Fruit fly (Drosophila melanogaster) whole organism, embryonic: ENCODE data around the gene heix.

Experiments used
- Ada2b ChIP-seq: fragments of 200-800 bp; sonication (Bioruptor generic); IDR thresholded peaks from 2 replicates; pipeline ENCODE4 v1.3.6; 2022; ENCODE audit warnings: missing biosample characterization, missing genetic modification characterization
- Aef1 ChIP-seq: fragments of 200-800 bp; sonication (Bioruptor generic); IDR thresholded peaks from 3 replicates; pipeline ENCODE4 v1.3.6; 2022; ENCODE audit warnings: missing biosample characterization, missing genetic modification characterization
- Atf3 ChIP-seq: fragments of 200-800 bp; sonication (Bioruptor generic); optimal IDR thresholded peaks from 3 replicates; lab custom pipeline; 2016; ENCODE audit warnings: missing biosample characterization, missing genetic modification characterization
- BtbVII ChIP-seq: fragments of 200-800 bp; sonication (Bioruptor generic); optimal IDR thresholded peaks from 3 replicates; lab custom pipeline; 2017; ENCODE audit warnings: missing biosample characterization, mild to moderate bottlenecking, missing genetic modification characterization
- CG10147 ChIP-seq: fragments of 200-800 bp; sonication (Bioruptor generic); optimal IDR thresholded peaks from 2 replicates; lab custom pipeline; 2019; ENCODE audit warnings: missing biosample characterization, mild to moderate bottlenecking, missing genetic modification characterization, moderate library complexity
- CG11456 ChIP-seq: fragments of 200-800 bp; sonication (Bioruptor generic); IDR thresholded peaks from 3 replicates; pipeline ENCODE4 v1.3.6; 2022; ENCODE audit warnings: missing biosample characterization, missing genetic modification characterization
- CG13624 ChIP-seq: fragments of 200-800 bp; sonication (Bioruptor generic); optimal IDR thresholded peaks from 2 replicates; lab custom pipeline; 2016; ENCODE audit warnings: missing biosample characterization, missing genetic modification characterization
- CG1603 ChIP-seq: fragments of 200-800 bp; sonication (Bioruptor generic); optimal IDR thresholded peaks from 2 replicates; lab custom pipeline; 2019; ENCODE audit warnings: missing biosample characterization, mild to moderate bottlenecking, missing genetic modification characterization, moderate library complexity
- CG18599 ChIP-seq: fragments of 200-800 bp; sonication (Bioruptor generic); optimal IDR thresholded peaks from 3 replicates; lab custom pipeline; 2017; ENCODE audit warnings: missing biosample characterization, missing genetic modification characterization, mild to moderate bottlenecking, moderate library complexity, missing genetic modification reagents
- CG18764 ChIP-seq: fragments of 200-800 bp; sonication (Bioruptor generic); optimal IDR thresholded peaks from 3 replicates; lab custom pipeline; 2016; ENCODE audit warnings: missing biosample characterization, missing genetic modification characterization
- CG34422 ChIP-seq: fragments of 200-800 bp; sonication (Bioruptor generic); IDR thresholded peaks from 3 replicates; pipeline ENCODE4 v1.3.6; 2022; ENCODE audit warnings: missing biosample characterization, missing genetic modification characterization
- CG4282 ChIP-seq: fragments of 200-800 bp; sonication (Bioruptor generic); optimal IDR thresholded peaks from 2 replicates; lab custom pipeline; 2016; ENCODE audit warnings: missing biosample characterization, missing genetic modification characterization
- CG4404 ChIP-seq: fragments of 200-800 bp; sonication (Bioruptor generic); IDR thresholded peaks from 2 replicates; pipeline ENCODE4 v1.3.6; 2022; ENCODE audit warnings: missing biosample characterization, missing genetic modification characterization
- CG5953 ChIP-seq: fragments of 200-800 bp; sonication (Bioruptor generic); IDR thresholded peaks from 2 replicates; pipeline ENCODE4 v1.3.6; 2022; ENCODE audit warnings: missing biosample characterization, missing genetic modification characterization
- CG9876 ChIP-seq: fragments of 200-800 bp; sonication (Bioruptor generic); optimal IDR thresholded peaks from 2 replicates; lab custom pipeline; 2016; ENCODE audit warnings: missing biosample characterization, missing genetic modification characterization
- CrebB ChIP-seq: fragments of 200-800 bp; sonication (Bioruptor generic); optimal IDR thresholded peaks from 3 replicates; lab custom pipeline; 2018; ENCODE audit warnings: missing biosample characterization, mild to moderate bottlenecking, missing genetic modification characterization
- Hmr ChIP-seq: fragments of 200-800 bp; sonication (Bioruptor generic); optimal IDR thresholded peaks from 3 replicates; lab custom pipeline; 2017; ENCODE audit warnings: mild to moderate bottlenecking, missing biosample characterization, missing genetic modification reagents, missing genetic modification characterization
- Max ChIP-seq: fragments of 200-800 bp; sonication (Bioruptor generic); optimal IDR thresholded peaks from 2 replicates; lab custom pipeline; 2016; ENCODE audit warnings: missing biosample characterization, mild to moderate bottlenecking, missing genetic modification characterization
- Med ChIP-seq: fragments of 200-800 bp; sonication (Bioruptor generic); peaks from one replicate; lab custom pipeline; 2016; ENCODE audit warnings: missing biosample characterization, missing genetic modification characterization, mild to moderate bottlenecking, inconsistent platforms, moderate library complexity
- Mrtf ChIP-seq: fragments of 200-800 bp; sonication (Bioruptor generic); IDR thresholded peaks from 3 replicates; pipeline ENCODE4 v1.3.6; 2022; ENCODE audit warnings: missing biosample characterization, missing genetic modification characterization
- NC2α ChIP-seq: fragments of 200-800 bp; sonication (Bioruptor generic); optimal IDR thresholded peaks from 2 replicates; lab custom pipeline; 2016; ENCODE audit warnings: missing biosample characterization, missing genetic modification characterization
- Nf-YA ChIP-seq: fragments of 200-800 bp; sonication (Bioruptor generic); IDR thresholded peaks from 2 replicates; pipeline ENCODE4 v1.3.6; 2022; ENCODE audit warnings: missing biosample characterization, missing genetic modification characterization
- Optix ChIP-seq: fragments of 200-800 bp; sonication (Bioruptor generic); IDR thresholded peaks from 3 replicates; pipeline ENCODE4 v1.3.6; 2022; ENCODE audit warnings: missing biosample characterization, missing genetic modification characterization
- Ptx1 ChIP-seq: fragments of 200-800 bp; sonication (Bioruptor generic); IDR thresholded peaks from 2 replicates; pipeline ENCODE4 v1.3.6; 2022; ENCODE audit warnings: missing biosample characterization, missing genetic modification characterization
- Ravus ChIP-seq: fragments of 200-800 bp; sonication (Bioruptor generic); IDR thresholded peaks from 2 replicates; pipeline ENCODE4 v1.3.6; 2022; ENCODE audit warnings: missing biosample characterization, missing genetic modification characterization
- Sin3A ChIP-seq: fragments of >200 bp; optimal IDR thresholded peaks from 2 replicates; lab custom pipeline; 2018
- abd-A ChIP-seq: fragments of 200-800 bp; sonication (Bioruptor generic); optimal IDR thresholded peaks from 3 replicates; lab custom pipeline; 2019; ENCODE audit warnings: missing biosample characterization, mild to moderate bottlenecking, missing genetic modification characterization, moderate library complexity
- amos ChIP-seq: fragments of 200-800 bp; sonication (Bioruptor generic); IDR thresholded peaks from 2 replicates; pipeline ENCODE4 v1.3.6; 2022; ENCODE audit warnings: missing biosample characterization, missing genetic modification characterization; ENCODE audit not compliant: partially characterized antibody
- aop ChIP-seq: fragments of 200-800 bp; sonication (Bioruptor generic); IDR thresholded peaks from 2 replicates; pipeline ENCODE4 v1.3.6; 2022; ENCODE audit warnings: missing biosample characterization, missing genetic modification characterization
- az2 ChIP-seq: fragments of 200-800 bp; sonication (Bioruptor generic); optimal IDR thresholded peaks from 3 replicates; lab custom pipeline; 2016; ENCODE audit warnings: missing biosample characterization, missing genetic modification characterization
- cato ChIP-seq: fragments of 200-800 bp; sonication (Bioruptor generic); optimal IDR thresholded peaks from 2 replicates; lab custom pipeline; 2016; ENCODE audit warnings: missing biosample characterization, missing genetic modification characterization, borderline replicate concordance
- eve ChIP-seq, 2 experiments: fragments of >200 bp; optimal IDR thresholded peaks; 2 replicates each; lab custom pipeline; 2017; ENCODE audit warnings: missing biosample characterization in 2 of 2, missing genetic modification characterization in 2 of 2
- fd96Cb ChIP-seq: fragments of 200-800 bp; sonication (Bioruptor generic); optimal IDR thresholded peaks from 2 replicates; lab custom pipeline; 2018; ENCODE audit warnings: missing biosample characterization, mild to moderate bottlenecking, missing genetic modification characterization, moderate library complexity
- gem ChIP-seq: fragments of 200-800 bp; sonication (Bioruptor generic); optimal IDR thresholded peaks from 2 replicates; lab custom pipeline; 2019; ENCODE audit warnings: missing biosample characterization, mild to moderate bottlenecking, missing genetic modification characterization, moderate library complexity
- gsb ChIP-seq: fragments of 200-800 bp; sonication (Bioruptor generic); IDR thresholded peaks from 2 replicates; pipeline ENCODE4 v1.3.6; 2022; ENCODE audit warnings: missing biosample characterization, missing genetic modification characterization
- h ChIP-seq: fragments of >200 bp; optimal IDR thresholded peaks from 2 replicates; lab custom pipeline; 2017
- klu ChIP-seq: fragments of 200-800 bp; sonication (Bioruptor generic); IDR thresholded peaks from 2 replicates; pipeline ENCODE4 v1.3.6; 2022; ENCODE audit warnings: missing biosample characterization, missing genetic modification characterization
- kni ChIP-seq: fragments of 200-800 bp; sonication (Bioruptor generic); optimal IDR thresholded peaks from 3 replicates; lab custom pipeline; 2017; ENCODE audit warnings: mild to moderate bottlenecking, missing biosample characterization, missing genetic modification reagents, missing genetic modification characterization
- lmd ChIP-seq: fragments of 200-800 bp; sonication (Bioruptor generic); IDR thresholded peaks from 2 replicates; pipeline ENCODE4 v1.3.6; 2022; ENCODE audit warnings: missing biosample characterization, missing genetic modification characterization
- lov ChIP-seq, 2 experiments: fragments of 200-800 bp in 1 of 2; fragments of >200 bp in 1 of 2; sonication (Bioruptor generic) in 1 of 2; IDR thresholded peaks in 1 of 2; optimal IDR thresholded peaks in 1 of 2; 2 replicates in 1 of 2; 3 replicates in 1 of 2; pipeline versions ENCODE4 v1.3.6 to Lab custom; 2017 to 2022; ENCODE audit warnings: missing biosample characterization in 1 of 2, missing genetic modification characterization in 1 of 2
- onecut ChIP-seq: fragments of 200-800 bp; sonication (Bioruptor generic); IDR thresholded peaks from 2 replicates; pipeline ENCODE4 v1.3.6; 2022; ENCODE audit warnings: missing biosample characterization, missing genetic modification characterization
- run ChIP-seq: fragments of 200-800 bp; sonication (Bioruptor generic); optimal IDR thresholded peaks from 3 replicates; lab custom pipeline; 2018; ENCODE audit warnings: missing biosample characterization, mild to moderate bottlenecking, missing genetic modification characterization
- sens-2 ChIP-seq: fragments of 200-800 bp; sonication (Bioruptor generic); IDR thresholded peaks from 2 replicates; pipeline ENCODE4 v1.3.6; 2022; ENCODE audit warnings: missing biosample characterization, missing genetic modification characterization
- seq ChIP-seq: fragments of 200-800 bp; sonication (Bioruptor generic); IDR thresholded peaks from 2 replicates; pipeline ENCODE4 v1.3.6; 2022; ENCODE audit warnings: missing biosample characterization, missing genetic modification characterization
- slou ChIP-seq: fragments of 200-800 bp; sonication (Bioruptor generic); optimal IDR thresholded peaks from 3 replicates; lab custom pipeline; 2016; ENCODE audit warnings: missing biosample characterization, missing genetic modification characterization
- so ChIP-seq: fragments of 200-800 bp; sonication (Bioruptor generic); IDR thresholded peaks from 3 replicates; pipeline ENCODE4 v1.3.6; 2022; ENCODE audit warnings: missing biosample characterization, missing genetic modification characterization
- ssp ChIP-seq: fragments of 200-800 bp; sonication (Bioruptor generic); IDR thresholded peaks from 2 replicates; pipeline ENCODE4 v1.3.6; 2022; ENCODE audit warnings: missing biosample characterization, missing genetic modification characterization
- tup ChIP-seq: fragments of 200-800 bp; sonication (Bioruptor generic); optimal IDR thresholded peaks from 2 replicates; lab custom pipeline; 2016; ENCODE audit warnings: missing biosample characterization, mild to moderate bottlenecking, missing genetic modification characterization, moderate library complexity
- tx ChIP-seq: fragments of 200-800 bp; sonication (Bioruptor generic); optimal IDR thresholded peaks from 2 replicates; lab custom pipeline; 2016; ENCODE audit warnings: missing biosample characterization, missing genetic modification characterization
- vvl ChIP-seq: fragments of 200-800 bp; sonication (Bioruptor generic); IDR thresholded peaks from 2 replicates; pipeline ENCODE4 v1.3.6; 2022; ENCODE audit warnings: missing biosample characterization, missing genetic modification characterization

Gene heix

DNA sequence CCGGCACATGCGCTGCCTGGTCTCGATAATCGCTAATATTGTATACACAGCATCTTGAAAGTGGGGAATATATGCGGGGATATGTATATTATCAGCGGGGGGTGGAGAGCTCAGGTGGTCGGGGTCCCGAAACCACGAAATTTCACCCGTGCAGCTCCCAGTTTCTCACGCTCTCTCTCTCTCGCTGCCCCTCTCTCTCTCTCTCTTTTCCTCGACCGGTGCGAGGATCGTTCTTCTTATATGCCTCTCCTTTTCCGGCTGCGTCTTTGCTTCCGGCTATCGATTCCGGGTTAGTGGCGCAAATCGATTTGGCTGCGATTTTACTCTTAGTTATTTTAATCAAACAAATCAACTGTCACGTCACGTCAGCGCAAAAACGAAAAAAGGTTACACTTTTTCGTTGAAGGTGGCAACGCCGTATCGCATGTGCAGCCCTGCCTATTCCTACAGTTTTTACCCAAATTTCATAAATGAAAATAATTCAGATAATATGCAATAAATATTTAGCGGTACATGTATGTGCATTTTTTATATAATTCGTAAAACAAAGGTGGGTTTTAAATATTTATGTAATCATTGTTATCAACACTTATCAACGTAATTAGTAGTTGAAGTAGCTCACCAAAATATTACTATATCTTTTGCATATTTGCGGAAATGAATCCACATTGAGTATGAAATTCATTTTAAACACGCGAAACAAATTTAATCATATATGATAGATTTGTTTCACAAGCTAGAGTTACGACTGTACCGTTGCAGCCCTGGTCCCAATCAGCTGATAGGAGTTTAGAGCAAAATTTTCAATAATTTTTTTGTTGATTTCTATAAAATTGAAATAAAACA lies at the start of gene heix, which contains the start of gene CG17328 (continued):
- TF ChIP-seq CG9876 (GFP tag; lab: Kevin White, UChicago) (peak; percentile 6), Ptx1 (peak; percentile 81), sens-2 (GFP tag; lab: Robert Waterston, UW) (0 out of 2 replicates have a peak, but pooled peaks have one; percentile 7), seq (peak; percentile 28; the same call in 1 of the 2 replicates), klu (GFP tag; lab: Robert Waterston, UW) (no peak; the same call in 1 of the 2 replicates), CG11456 (peak; percentile 65; the same call in 1 of the 3 replicates), Atf3 (GFP tag; lab: Kevin White, UChicago) (peak; percentile 46), Optix (GFP tag; lab: Robert Waterston, UW) (no peak), BtbVII (GFP tag; lab: Kevin White, UChicago) (peak; percentile 39), Aef1 (GFP tag; lab: Robert Waterston, UW) (peak; percentile 80), run (tag; lab: Kevin White, UChicago) (no peak), so (GFP tag; lab: Robert Waterston, UW) (no peak), aop (no peak), Med (peak; percentile 93), CG1603 (tag; lab: Kevin White, UChicago) (peak; percentile 63), CrebB (tag; lab: Kevin White, UChicago) (peak; percentile 23), az2 (GFP tag; lab: Kevin White, UChicago) (peak; percentile 78), kni (GFP tag; lab: Kevin White, UChicago) (no peak), vvl (peak; percentile 73), Ravus (GFP tag; lab: Robert Waterston, UW) (peak; percentile 3; the same call in 1 of the 2 replicates), onecut (peak; percentile 8; the same call in 1 of the 2 replicates), lmd (GFP tag; lab: Robert Waterston, UW) (peak; percentile 78), amos (GFP tag; lab: Robert Waterston, UW) (no peak), CG4404 (GFP tag; lab: Robert Waterston, UW) (peak; percentile 54), fd96Cb (tag; lab: Kevin White, UChicago) (peak; percentile 58), CG18599 (GFP tag; lab: Kevin White, UChicago) (peak; percentile 72), CG34422 (peak; percentile 60), CG4282 (GFP tag; lab: Kevin White, UChicago) (no peak), abd-A (no peak), Hmr (GFP tag; lab: Kevin White, UChicago) (no peak), lov (optimal IDR thresholded peaks at IDR 0.05; lab: Kevin White, UChicago) (no peak), lov (GFP tag; IDR thresholded peaks at IDR 0.05; lab: Robert Waterston, UW) (no peak), tup (GFP tag; lab: Kevin White, UChicago) (peak; percentile 18), Max (GFP tag; lab: Kevin White, UChicago) (peak; percentile 60), ssp (GFP tag; lab: Robert Waterston, UW) (peak; percentile 43), NC2α (peak; percentile 27), tx (peak; percentile 22), gem (no peak), Nf-YA (no peak), Mrtf (GFP tag; lab: Robert Waterston, UW) (peak; percentile 53; the same call in 2 of the 3 replicates), CG10147 (GFP tag; lab: Kevin White, UChicago) (no peak), Sin3A (lab: Kevin White, UChicago) (peak; percentile 80), eve (GFP tag; optimal IDR thresholded peaks at IDR 0.05; lab: Kevin White, UChicago) (no peak), CG5953 (GFP tag; lab: Robert Waterston, UW) (peak; percentile 43; the same call in 1 of the 2 replicates), cato (GFP tag; lab: Kevin White, UChicago) (peak; percentile 69), Ada2b (GFP tag; lab: Robert Waterston, UW) (peak; percentile 71), gsb (no peak), CG13624 (GFP tag; lab: Kevin White, UChicago) (peak; percentile 60), CG18764 (peak; percentile 49), slou (peak; percentile 75), h (no peak)
